Worm (Caenorhabditis elegans) whole organism, L4 larva: Measurements from ENCODE around the gene hst-2.

Experiments used
- F10B5.3 ChIP-seq: sonication (generic microtip); optimal IDR thresholded peaks from 2 replicates; lab custom pipeline; 2016; ENCODE audit warnings: mild to moderate bottlenecking, missing genetic modification characterization, missing compliant biosample characterization
- F26F4.8 ChIP-seq: fragments of 200-800 bp; sonication (Bioruptor generic); conservative IDR thresholded peaks from 2 replicates; pipeline ENCODE4 v1.3.6; 2022; ENCODE audit warnings: missing genetic modification characterization, missing compliant biosample characterization
- F49E8.2 ChIP-seq: sonication (generic microtip); optimal IDR thresholded peaks from 2 replicates; lab custom pipeline; 2016; ENCODE audit warnings: missing compliant biosample characterization, mild to moderate bottlenecking, missing genetic modification characterization, borderline replicate concordance
- T20F7.1 ChIP-seq: fragments of 200-800 bp; sonication (Bioruptor generic); optimal IDR thresholded peaks from 2 replicates; lab custom pipeline; 2018; ENCODE audit warnings: mild to moderate bottlenecking, missing genetic modification characterization, missing compliant biosample characterization
- Y75B8A.6 ChIP-seq: fragments of 200-800 bp; sonication (Bioruptor generic); IDR thresholded peaks from 2 replicates; pipeline ENCODE4 v1.3.6; 2022; ENCODE audit warnings: missing genetic modification reagents, missing genetic modification characterization, missing compliant biosample characterization
- ZK546.5 ChIP-seq, 2 experiments: sonication (generic microtip); optimal IDR thresholded peaks; 2 replicates each; lab custom pipeline; 2017; ENCODE audit warnings: missing biosample characterization in 2 of 2, missing genetic modification characterization in 2 of 2
- aly-2 ChIP-seq: sonication (generic microtip); optimal IDR thresholded peaks from 2 replicates; lab custom pipeline; 2018; ENCODE audit warnings: missing biosample characterization, missing genetic modification characterization
- ama-1 ChIP-seq: fragments of 150-350 bp; optimal IDR thresholded peaks from 2 replicates; lab custom pipeline; 2014; ENCODE audit warnings: inconsistent platforms, mixed read lengths
- arid-1 ChIP-seq: fragments of 200-800 bp; sonication (Bioruptor generic); conservative IDR thresholded peaks from 2 replicates; pipeline ENCODE4 v1.3.6; 2022; ENCODE audit warnings: missing genetic modification reagents, missing genetic modification characterization, missing compliant biosample characterization
- attf-4 ChIP-seq: sonication (generic microtip); optimal IDR thresholded peaks from 3 replicates; lab custom pipeline; 2017; ENCODE audit warnings: missing biosample characterization, missing genetic modification characterization
- ceh-20 ChIP-seq: fragments of 200-800 bp; sonication (Bioruptor generic); IDR thresholded peaks from 2 replicates; pipeline ENCODE4 v1.3.6; 2022; ENCODE audit warnings: missing genetic modification reagents, missing genetic modification characterization, missing compliant biosample characterization
- ceh-62 ChIP-seq: sonication (generic microtip); optimal IDR thresholded peaks from 2 replicates; lab custom pipeline; 2017; ENCODE audit warnings: missing biosample characterization, missing genetic modification characterization
- cey-2 ChIP-seq: sonication (generic microtip); optimal IDR thresholded peaks from 3 replicates; lab custom pipeline; 2017; ENCODE audit warnings: missing genetic modification characterization, mild to moderate bottlenecking, missing compliant biosample characterization, antibody characterized with exemption, borderline replicate concordance; ENCODE audit not compliant: insufficient read depth
- ctbp-1 ChIP-seq: fragments of 200-800 bp; sonication (Bioruptor generic); IDR thresholded peaks from 2 replicates; pipeline ENCODE4 v1.3.6; 2022; ENCODE audit warnings: missing genetic modification reagents, missing genetic modification characterization, missing compliant biosample characterization
- daf-12 ChIP-seq: fragments of 150-350 bp; optimal IDR thresholded peaks from 2 replicates; lab custom pipeline; 2014; ENCODE audit warnings: missing biosample characterization, missing genetic modification reagents, missing genetic modification characterization
- daf-16 ChIP-seq, 3 experiments: sonication (generic microtip); optimal IDR thresholded peaks; 2 replicates each; lab custom pipeline; 2016 to 2017; ENCODE audit warnings: missing genetic modification characterization in 3 of 3, missing genetic modification reagents in 3 of 3, mild to moderate bottlenecking in 2 of 3, missing compliant biosample characterization in 2 of 3, missing biosample characterization in 1 of 3, moderate library complexity in 1 of 3
- daf-8 ChIP-seq: fragments of 200-800 bp; sonication (Bioruptor generic); IDR thresholded peaks from 2 replicates; pipeline ENCODE4 v1.3.6; 2022; ENCODE audit warnings: missing genetic modification characterization, missing compliant biosample characterization
- dmd-6 ChIP-seq: fragments of 200-800 bp; sonication (Bioruptor generic); IDR thresholded peaks from 2 replicates; pipeline ENCODE4 v1.3.6; 2022; ENCODE audit warnings: missing genetic modification reagents, missing genetic modification characterization, missing compliant biosample characterization
- duxl-1 ChIP-seq: sonication (generic microtip); optimal IDR thresholded peaks from 2 replicates; lab custom pipeline; 2016; ENCODE audit warnings: mild to moderate bottlenecking, missing genetic modification characterization, moderate library complexity, missing compliant biosample characterization; ENCODE audit not compliant: poor library complexity
- egl-43 ChIP-seq: fragments of 200-800 bp; sonication (Bioruptor generic); IDR thresholded peaks from 2 replicates; pipeline ENCODE4 v1.3.6; 2022; ENCODE audit warnings: missing genetic modification reagents, missing genetic modification characterization, missing compliant biosample characterization
- fos-1 ChIP-seq: fragments of 150-350 bp; optimal IDR thresholded peaks from 2 replicates; lab custom pipeline; 2014; ENCODE audit warnings: missing biosample characterization, missing genetic modification characterization
- hlh-11 ChIP-seq: fragments of 200-800 bp; sonication (Bioruptor generic); optimal IDR thresholded peaks from 2 replicates; lab custom pipeline; 2018; ENCODE audit warnings: mild to moderate bottlenecking, missing genetic modification characterization, missing compliant biosample characterization
- hlh-30 ChIP-seq: sonication (generic microtip); optimal IDR thresholded peaks from 2 replicates; lab custom pipeline; 2017; ENCODE audit warnings: antibody characterized with exemption, mild to moderate bottlenecking, missing genetic modification characterization, missing compliant biosample characterization; ENCODE audit not compliant: insufficient read depth
- hmg-1.1 ChIP-seq: fragments of 200-800 bp; sonication (Bioruptor generic); IDR thresholded peaks from 2 replicates; pipeline ENCODE4 v1.3.6; 2022; ENCODE audit warnings: missing genetic modification reagents, missing genetic modification characterization, missing compliant biosample characterization
- lim-7 ChIP-seq: fragments of 200-800 bp; sonication (Bioruptor generic); IDR thresholded peaks from 2 replicates; pipeline ENCODE4 v1.3.6; 2022; ENCODE audit warnings: missing genetic modification characterization, missing compliant biosample characterization
- lin-15B ChIP-seq: fragments of 150-350 bp; sonication (generic microtip); optimal IDR thresholded peaks from 3 replicates; lab custom pipeline; 2014; ENCODE audit warnings: missing biosample characterization, missing genetic modification characterization
- lsy-2 ChIP-seq, 2 experiments: fragments of 150-350 bp in 1 of 2; sonication (generic microtip) in 1 of 2; optimal IDR thresholded peaks; 2 replicates each; lab custom pipeline; 2014 to 2017; ENCODE audit warnings: missing biosample characterization in 2 of 2, missing genetic modification characterization in 2 of 2
- madf-5 ChIP-seq, 2 experiments: fragments of 200-800 bp; sonication (Bioruptor generic); IDR thresholded peaks; 2 replicates each; pipeline ENCODE4 v1.3.6; 2022; ENCODE audit warnings: missing compliant biosample characterization in 2 of 2, missing genetic modification characterization in 2 of 2
- mdl-1 ChIP-seq, 2 experiments: fragments of 150-350 bp in 1 of 2; sonication (generic microtip) in 1 of 2; optimal IDR thresholded peaks; 2 replicates each; lab custom pipeline; 2014 to 2017; ENCODE audit warnings: missing biosample characterization in 2 of 2, missing genetic modification characterization in 2 of 2
- mep-1 ChIP-seq: fragments of 150-350 bp; sonication (generic microtip); optimal IDR thresholded peaks from 3 replicates; lab custom pipeline; 2014; ENCODE audit warnings: missing biosample characterization, missing genetic modification characterization
- mxl-2 ChIP-seq: fragments of 200-800 bp; sonication (Bioruptor generic); conservative IDR thresholded peaks from 2 replicates; pipeline ENCODE4 v1.3.6; 2022; ENCODE audit warnings: missing genetic modification reagents, missing genetic modification characterization, missing compliant biosample characterization
- nhr-10 ChIP-seq: fragments of 150-350 bp; optimal IDR thresholded peaks from 2 replicates; lab custom pipeline; 2014; ENCODE audit warnings: missing biosample characterization, missing genetic modification characterization
- nhr-11 ChIP-seq: fragments of 150-350 bp; optimal IDR thresholded peaks from 2 replicates; lab custom pipeline; 2014; ENCODE audit warnings: missing biosample characterization, missing genetic modification characterization
- nhr-42 ChIP-seq: fragments of 200-800 bp; sonication (Bioruptor generic); IDR thresholded peaks from 2 replicates; pipeline ENCODE4 v1.3.6; 2022; ENCODE audit warnings: missing genetic modification characterization, missing compliant biosample characterization
- nhr-6 ChIP-seq: fragments of 150-350 bp; optimal IDR thresholded peaks from 2 replicates; lab custom pipeline; 2014; ENCODE audit warnings: missing biosample characterization, missing genetic modification characterization
- nhr-76 ChIP-seq: fragments of 150-350 bp; optimal IDR thresholded peaks from 2 replicates; lab custom pipeline; 2014; ENCODE audit warnings: missing biosample characterization, missing genetic modification characterization
- pqm-1 ChIP-seq: sonication (generic microtip); optimal IDR thresholded peaks from 2 replicates; lab custom pipeline; 2017; ENCODE audit warnings: missing biosample characterization, missing genetic modification characterization
- rbr-2 ChIP-seq: sonication (generic microtip); optimal IDR thresholded peaks from 2 replicates; lab custom pipeline; 2016; ENCODE audit warnings: missing genotype, missing genetic modification characterization, missing compliant biosample characterization
- saeg-2 ChIP-seq: fragments of 200-800 bp; sonication (Bioruptor generic); IDR thresholded peaks from 2 replicates; pipeline ENCODE4 v1.3.6; 2022; ENCODE audit warnings: missing genetic modification reagents, missing genetic modification characterization, missing compliant biosample characterization
- set-16 ChIP-seq: fragments of 200-800 bp; sonication (Bioruptor generic); IDR thresholded peaks from 2 replicates; pipeline ENCODE4 v1.3.6; 2022; ENCODE audit warnings: missing genetic modification reagents, missing genetic modification characterization, missing compliant biosample characterization
- spr-1 ChIP-seq: sonication (generic microtip); optimal IDR thresholded peaks from 2 replicates; lab custom pipeline; 2016; ENCODE audit warnings: mild to moderate bottlenecking, missing genetic modification characterization, missing compliant biosample characterization
- spr-3 ChIP-seq: fragments of 200-800 bp; sonication (Bioruptor generic); optimal IDR thresholded peaks from 2 replicates; lab custom pipeline; 2018; ENCODE audit warnings: mild to moderate bottlenecking, missing genetic modification characterization, missing compliant biosample characterization
- tag-97 ChIP-seq: fragments of 200-800 bp; sonication (Bioruptor generic); IDR thresholded peaks from 2 replicates; pipeline ENCODE4 v1.3.6; 2022; ENCODE audit warnings: missing genetic modification characterization, missing compliant biosample characterization
- unc-130 ChIP-seq: sonication (generic microtip); optimal IDR thresholded peaks from 2 replicates; lab custom pipeline; 2016; ENCODE audit warnings: missing genetic modification reagents, missing genetic modification characterization, missing compliant biosample characterization
- unc-39 ChIP-seq: sonication (generic microtip); optimal IDR thresholded peaks from 2 replicates; lab custom pipeline; 2017; ENCODE audit warnings: missing biosample characterization, missing genetic modification characterization
- unc-62 ChIP-seq, 3 experiments: fragments of 150-350 bp in 1 of 3; sonication (generic microtip); optimal IDR thresholded peaks in 2 of 3; peaks in 1 of 3; 1 replicate in 1 of 3; 2 replicates in 2 of 3; lab custom pipeline; 2014 to 2017; ENCODE audit warnings: missing biosample characterization in 3 of 3, missing genetic modification characterization in 3 of 3, missing genetic modification reagents in 3 of 3, missing genotype in 1 of 3
- zag-1 ChIP-seq: fragments of 150-350 bp; optimal IDR thresholded peaks from 2 replicates; lab custom pipeline; 2014; ENCODE audit warnings: missing biosample characterization, missing genetic modification characterization
- zfp-3 ChIP-seq: fragments of 200-800 bp; sonication (Bioruptor generic); conservative IDR thresholded peaks from 2 replicates; pipeline ENCODE4 v1.3.6; 2022; ENCODE audit warnings: missing genetic modification reagents, missing genetic modification characterization, missing compliant biosample characterization
- ztf-7 ChIP-seq: fragments of 150-350 bp; optimal IDR thresholded peaks from 2 replicates; lab custom pipeline; 2014; ENCODE audit warnings: missing biosample characterization, missing genetic modification characterization

Gene hst-2

DNA sequence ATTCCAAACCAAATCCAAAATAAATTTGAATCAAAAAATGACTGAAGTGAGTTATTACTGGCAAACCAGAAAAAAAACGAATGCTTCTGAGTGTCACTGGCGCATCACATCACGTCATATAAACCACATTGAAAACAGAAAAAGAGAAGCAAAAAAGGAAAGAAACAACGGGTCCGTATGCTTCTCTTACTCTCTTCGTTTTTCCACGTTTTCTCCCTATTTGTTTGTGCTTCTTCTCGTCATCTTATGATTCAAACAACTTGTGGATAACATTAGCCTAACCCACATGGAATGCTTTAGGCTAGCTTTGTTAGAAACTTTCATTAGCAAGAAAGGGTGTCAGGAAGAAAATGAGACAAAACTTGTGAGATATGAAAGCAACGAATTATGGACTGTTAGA is 34.5 kb upstream of the hst-2 start (continued):
- no peak for TF ChIP-seq pqm-1 (tag; lab: Kevin White, UChicago)
- TF ChIP-seq daf-12 (tag; lab: Kevin White, UChicago), result no peak
- TF ChIP-seq nhr-42 (GFP tag; lab: Robert Waterston, UW), result no peak
- TF ChIP-seq mep-1 (tag; lab: Kevin White, UChicago), result no peak
- TF ChIP-seq T20F7.1 (GFP tag; lab: Kevin White, UChicago), result no peak
- TF ChIP-seq spr-3 (GFP tag; lab: Kevin White, UChicago), result no peak
- no peak for TF ChIP-seq hmg-1.1 (GFP tag; lab: Robert Waterston, UW)
- TF ChIP-seq ceh-62, result no peak
- no peak for TF ChIP-seq set-16 (GFP tag; lab: Robert Waterston, UW)
- no peak for TF ChIP-seq fos-1 (tag; lab: Kevin White, UChicago)
- TF ChIP-seq nhr-6 (tag; lab: Kevin White, UChicago), result no peak
- no peak for TF ChIP-seq F10B5.3 (tag; lab: Kevin White, UChicago)
- 0 out of 2 replicates have a peak, but pooled peaks have one; percentile 30 for TF ChIP-seq ctbp-1 (GFP tag; lab: Robert Waterston, UW)

DNA sequence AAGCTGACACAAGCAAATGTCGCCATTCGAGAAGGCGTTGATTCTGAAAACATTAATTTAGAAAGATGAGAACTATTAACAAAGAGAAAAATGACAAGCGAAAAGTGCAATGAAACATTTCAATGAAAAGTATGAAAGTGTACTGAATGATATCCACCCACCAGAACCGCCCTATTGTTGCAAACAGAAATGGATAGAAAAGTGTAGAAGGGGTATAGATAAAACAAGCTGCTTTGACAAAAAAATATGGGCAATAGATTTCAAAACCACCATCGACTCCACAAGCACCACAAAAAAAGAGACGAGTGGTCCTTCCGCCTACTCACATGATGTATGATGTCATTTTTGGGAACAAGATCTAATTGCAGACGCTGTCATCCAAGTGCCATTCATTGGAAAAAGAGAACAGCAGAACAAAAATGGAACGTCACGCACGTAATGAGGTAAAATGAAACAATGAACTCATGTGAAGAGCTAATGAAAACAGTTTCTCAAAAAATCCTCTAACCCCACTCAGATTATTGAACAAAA is 33.7 kb upstream of the hst-2 start, which contains the start of gene C34F6.10:
TSS of gene C34F6.10 (minus strand) at position 51 of the 531 bp plus-strand sequence.
- TF ChIP-seq daf-8 (no peak), zag-1 (no peak), aly-2 (tag; lab: Kevin White, UChicago) (no peak), nhr-10 (no peak), nhr-76 (tag; lab: Kevin White, UChicago) (no peak), unc-130 (GFP tag; lab: Kevin White, UChicago) (no peak), lin-15B (tag; lab: Kevin White, UChicago) (no peak), unc-39 (tag; lab: Kevin White, UChicago) (no peak), ama-1 (lab: Kevin White, UChicago) (no peak), zfp-3 (GFP tag; lab: Robert Waterston, UW) (no peak), madf-5 (GFP tag; IDR thresholded peaks at IDR 0.05; lab: Robert Waterston, UW) (no peak), F49E8.2 (tag; lab: Kevin White, UChicago) (no peak), mep-1 (tag; lab: Kevin White, UChicago) (no peak), ztf-7 (tag; lab: Kevin White, UChicago) (no peak), lsy-2 (tag; optimal IDR thresholded peaks at IDR 0.05; lab: Kevin White, UChicago) (peak in 1 of 2 experiments; percentile 22), lim-7 (no peak), attf-4 (no peak), pqm-1 (tag; lab: Kevin White, UChicago) (no peak), mxl-2 (no peak), arid-1 (GFP tag; lab: Robert Waterston, UW) (no peak), hlh-11 (tag; lab: Kevin White, UChicago) (peak; percentile 17), nhr-11 (tag; lab: Kevin White, UChicago) (no peak), spr-1 (tag; lab: Kevin White, UChicago) (no peak), daf-16 (GFP tag; optimal IDR thresholded peaks at IDR 0.05; lab: Kevin White, UChicago) (no peak), daf-16 (tag; optimal IDR thresholded peaks at IDR 0.05; lab: Kevin White, UChicago) (no peak), egl-43 (GFP tag; lab: Robert Waterston, UW) (no peak), Y75B8A.6 (GFP tag; lab: Robert Waterston, UW) (no peak), dmd-6 (0 out of 2 replicates have a peak, but pooled peaks have one; percentile 8), F26F4.8 (GFP tag; lab: Robert Waterston, UW) (no peak), unc-62 (GFP tag; optimal IDR thresholded peaks at IDR 0.05 in 1 of 2; lab: Kevin White, UChicago) (no peak), unc-62 (tag; optimal IDR thresholded peaks at IDR 0.05; lab: Kevin White, UChicago) (no peak), ZK546.5 (tag; optimal IDR thresholded peaks at IDR 0.05; lab: Kevin White, UChicago) (no peak), ceh-20 (GFP tag; lab: Robert Waterston, UW) (0 out of 2 replicates have a peak, but pooled peaks have one; percentile 41), rbr-2 (tag; lab: Kevin White, UChicago) (no peak), duxl-1 (no peak), hlh-30 (tag; lab: Kevin White, UChicago) (peak; percentile 53), cey-2 (tag; lab: Kevin White, UChicago) (no peak), saeg-2 (GFP tag; lab: Robert Waterston, UW) (no peak), mdl-1 (tag; optimal IDR thresholded peaks at IDR 0.05; lab: Kevin White, UChicago) (peak in 1 of 2 experiments; percentile 6), tag-97 (GFP tag; lab: Robert Waterston, UW) (no peak), nhr-6 (tag; lab: Kevin White, UChicago) (no peak)
